Worm (Caenorhabditis elegans): ENCODE measurements around the gene F26G1.3.

Gene F26G1.3

DNA sequence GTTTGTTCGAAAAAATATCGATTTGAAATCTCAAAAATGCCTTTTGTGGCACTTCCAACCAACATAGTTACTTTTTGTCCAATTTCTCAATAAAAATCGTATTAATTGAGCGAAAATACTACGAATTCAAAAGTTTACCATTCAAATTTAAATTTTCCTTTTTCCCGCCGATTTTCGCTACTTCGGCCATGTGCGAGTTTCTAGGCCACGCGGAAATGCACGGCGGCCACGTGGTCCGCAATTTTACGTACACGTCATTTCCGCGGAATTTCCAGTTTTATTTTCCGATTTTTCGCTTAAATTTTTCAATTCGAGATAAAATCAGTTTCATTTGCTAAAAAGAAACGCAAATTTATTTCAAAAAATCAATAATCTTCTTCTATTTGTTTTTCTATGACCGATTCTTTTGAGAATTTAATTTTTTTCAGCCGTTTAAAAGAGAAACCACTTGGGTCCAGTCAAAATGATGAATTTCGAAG lies 18.5 kb upstream of the F26G1.3 start, which contains the start of gene eas-1 (continued):
- TF ChIP-seq unc-39 (tag; optimal IDR thresholded peaks at IDR 0.05) (no peak), spr-1 (tag; optimal IDR thresholded peaks at IDR 0.05) (peak; percentile 28), nhr-102 (tag; optimal IDR thresholded peaks at IDR 0.05) (peak; percentile 39), lir-3 (tag; optimal IDR thresholded peaks at IDR 0.05) (no peak), ztf-7 (tag; optimal IDR thresholded peaks at IDR 0.05) (peak; percentile 8), dve-1 (tag; optimal IDR thresholded peaks at IDR 0.05; ENCODE audit: insufficient read depth) (peak; percentile 59), daf-16 (GFP tag; optimal IDR thresholded peaks at IDR 0.05) (no peak), daf-16 (tag; optimal IDR thresholded peaks at IDR 0.05) (peak; percentile 42), egl-43 (GFP tag; IDR thresholded peaks at IDR 0.05) (no peak), ZK337.2 (GFP tag; IDR thresholded peaks at IDR 0.05) (peak; percentile 90), hif-1 (tag; optimal IDR thresholded peaks at IDR 0.05) (peak in 1 of 2 experiments; percentile 92)

DNA sequence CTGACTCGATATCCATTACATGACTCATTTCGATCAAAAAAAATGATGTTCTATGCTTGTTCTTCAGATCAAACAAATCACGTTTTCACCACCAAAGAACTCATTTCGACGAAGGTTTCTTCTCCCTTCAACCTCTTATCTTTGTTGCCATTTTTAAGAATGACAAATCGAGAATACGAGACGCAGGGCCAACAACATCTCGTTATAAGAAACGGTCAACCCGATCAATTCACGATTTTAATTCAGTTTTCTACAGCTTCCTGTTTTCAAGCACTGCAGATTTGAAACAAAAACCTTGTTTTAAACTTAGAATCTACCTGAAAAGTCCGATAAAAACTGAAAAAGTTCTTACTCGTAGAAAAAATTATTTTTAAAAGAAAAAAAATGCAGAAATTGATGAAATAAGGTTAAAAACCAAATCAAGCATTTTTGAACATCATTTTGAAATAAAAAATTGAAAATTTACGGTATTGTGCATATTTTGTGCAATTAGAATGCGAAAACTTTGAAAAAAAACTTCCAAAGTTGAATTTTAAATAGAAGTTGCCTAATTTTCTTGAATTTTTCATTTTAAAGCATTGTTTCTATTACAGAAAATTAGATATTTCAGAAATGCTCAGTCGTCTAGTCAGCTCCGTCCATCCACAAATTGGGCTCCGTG lies 16.9 kb upstream of the F26G1.3 start, which contains the start of gene acs-11:
Gene acs-11, plus strand, starts transcription at position 611 of the 661 bp plus-strand sequence.
- TF ChIP-seq daf-8 (GFP tag; IDR thresholded peaks at IDR 0.05) = no peak
- no peak for TF ChIP-seq daf-16 (GFP tag; optimal IDR thresholded peaks at IDR 0.05)
- peak; percentile 60 for TF ChIP-seq daf-16 (tag; optimal IDR thresholded peaks at IDR 0.05)
- no peak for TF ChIP-seq fkh-10 (GFP tag; optimal IDR thresholded peaks at IDR 0.05)
- TF ChIP-seq aha-1 (tag) = peak; percentile 49
- TF ChIP-seq dmd-6 (GFP tag; IDR thresholded peaks at IDR 0.05) = peak; percentile 31; the same call in 1 of the 2 replicates
- no peak for TF ChIP-seq R02D3.7 (tag; optimal IDR thresholded peaks at IDR 0.05)
- TF ChIP-seq nhr-28 (tag; optimal IDR thresholded peaks at IDR 0.05) = peak; percentile 64
- no peak for TF ChIP-seq ZK546.5 (tag; optimal IDR thresholded peaks at IDR 0.05)
- TF ChIP-seq dmd-9 (GFP tag; IDR thresholded peaks at IDR 0.05) = no peak
- no peak for TF ChIP-seq hif-1 (tag; optimal IDR thresholded peaks at IDR 0.05)
- TF ChIP-seq Y105C5A.15 (GFP tag; IDR thresholded peaks at IDR 0.05) = no peak
- no peak for TF ChIP-seq nhr-48 (tag; optimal IDR thresholded peaks at IDR 0.05)
- no peak for TF ChIP-seq vab-7 (GFP tag; IDR thresholded peaks at IDR 0.05)
- TF ChIP-seq ama-1 (optimal IDR thresholded peaks at IDR 0.05) = peak; percentile 57
- no peak for TF ChIP-seq mxl-2 (GFP tag; conservative IDR thresholded peaks at IDR 0.05)
- TF ChIP-seq nhr-77 (tag; optimal IDR thresholded peaks at IDR 0.05) = no peak
- TF ChIP-seq lin-29 (GFP tag; IDR thresholded peaks at IDR 0.05) = no peak
- no peak for TF ChIP-seq sdz-12 (GFP tag; optimal IDR thresholded peaks at IDR 0.05)
- no peak for TF ChIP-seq dpl-1 (GFP tag; optimal IDR thresholded peaks at IDR 0.05)
- no peak for TF ChIP-seq unc-62 (GFP tag; optimal IDR thresholded peaks at IDR 0.05 in 1 of 2)
- no peak for TF ChIP-seq unc-62 (tag; optimal IDR thresholded peaks at IDR 0.05)
- no peak for TF ChIP-seq lim-7 (GFP tag; IDR thresholded peaks at IDR 0.05)
- TF ChIP-seq hlh-30 (tag; optimal IDR thresholded peaks at IDR 0.05; ENCODE audit: insufficient read depth) = peak; percentile 61
- no peak for TF ChIP-seq tra-1 (GFP tag; IDR thresholded peaks at IDR 0.05)
- TF ChIP-seq nhr-102 (tag; optimal IDR thresholded peaks at IDR 0.05) = no peak
- TF ChIP-seq nhr-237 (tag; optimal IDR thresholded peaks at IDR 0.05) = no peak
- TF ChIP-seq snpc-4 (tag; optimal IDR thresholded peaks at IDR 0.05) = no peak
- no peak for TF ChIP-seq T26A8.4 (GFP tag; IDR thresholded peaks at IDR 0.05)
- no peak for TF ChIP-seq lin-13 (GFP tag; optimal IDR thresholded peaks at IDR 0.05)
- TF ChIP-seq mep-1 (tag; optimal IDR thresholded peaks at IDR 0.05) = no peak
- TF ChIP-seq pqm-1 (tag; optimal IDR thresholded peaks at IDR 0.05) = peak; percentile 18
- peak in 1 of 2 experiments; percentile 42 for TF ChIP-seq mdl-1 (tag; optimal IDR thresholded peaks at IDR 0.05)
- no peak for TF ChIP-seq php-3 (GFP tag; IDR thresholded peaks at IDR 0.05)
- peak; percentile 12 for TF ChIP-seq duxl-1 (tag; optimal IDR thresholded peaks at IDR 0.05; ENCODE audit: poor library complexity)
- no peak for TF ChIP-seq zip-11 (GFP tag; IDR thresholded peaks at IDR 0.05)
- no peak for TF ChIP-seq ctbp-1 (GFP tag; IDR thresholded peaks at IDR 0.05)
- no peak for TF ChIP-seq daf-19 (GFP tag; conservative IDR thresholded peaks at IDR 0.05)
- no peak for TF ChIP-seq attf-4 (tag; optimal IDR thresholded peaks at IDR 0.05)
- peak; percentile 5 for TF ChIP-seq hlh-11 (tag; optimal IDR thresholded peaks at IDR 0.05)
- no peak for TF ChIP-seq nhr-41 (GFP tag; IDR thresholded peaks at IDR 0.05)
- no peak for TF ChIP-seq nhr-76 (tag; optimal IDR thresholded peaks at IDR 0.05)
- TF ChIP-seq Y75B8A.6 (GFP tag; IDR thresholded peaks at IDR 0.05) = no peak

Data from whole organism, L4 larva.